Worm (Caenorhabditis elegans) whole organism, midembryonic: Measurements from ENCODE around the gene pud-1.2.

Source experiments
- klf-2 ChIP-seq: fragments of 200-800 bp; sonication (Bioruptor generic); conservative IDR thresholded peaks from 2 replicates; pipeline ENCODE4 v1.3.6; 2022; ENCODE audit warnings: missing genetic modification reagents, missing genetic modification characterization, missing compliant biosample characterization
- tab-1 ChIP-seq: fragments of 200-800 bp; sonication (Bioruptor generic); IDR thresholded peaks from 2 replicates; pipeline ENCODE4 v1.3.6; 2022; ENCODE audit warnings: missing genetic modification characterization, missing compliant biosample characterization

DNA sequence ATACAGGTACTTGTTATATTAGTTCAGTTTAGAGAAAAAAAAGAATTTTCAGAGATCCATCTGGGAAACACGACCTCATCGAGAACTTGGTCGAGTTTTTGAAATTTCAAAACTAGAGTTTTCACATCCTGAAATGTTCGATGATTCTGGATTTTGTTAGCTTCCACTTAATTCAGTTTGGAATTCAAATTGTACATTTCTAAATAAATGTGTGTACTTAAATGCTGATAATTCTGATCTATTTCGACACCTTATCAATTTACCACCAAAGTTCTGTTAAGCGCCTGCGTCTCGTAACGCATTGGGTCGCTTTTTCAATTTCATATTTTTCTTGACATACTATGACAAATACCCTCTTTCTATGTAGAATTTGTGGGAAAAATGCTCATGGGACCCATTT is 27.8 kb downstream of the pud-1.2 start, which contains the start of gene nhr-226:
- TF ChIP-seq tab-1 (GFP tag; lab: Robert Waterston, UW) (no peak), klf-2 (GFP tag; lab: Robert Waterston, UW) (no peak)
